Worm (Caenorhabditis elegans) whole organism, midembryonic: ENCODE measurements around the gene H34I24.1.

Source experiments
- flt-1 ChIP-seq: fragments of 200-800 bp; sonication (Bioruptor generic); IDR thresholded peaks from 2 replicates; pipeline ENCODE4 v1.3.6; 2022; ENCODE audit warnings: missing genetic modification characterization, missing compliant biosample characterization
- klf-2 ChIP-seq: fragments of 200-800 bp; sonication (Bioruptor generic); conservative IDR thresholded peaks from 2 replicates; pipeline ENCODE4 v1.3.6; 2022; ENCODE audit warnings: missing genetic modification reagents, missing genetic modification characterization, missing compliant biosample characterization
- med-1 ChIP-seq: sonication (generic microtip); optimal IDR thresholded peaks from 2 replicates; lab custom pipeline; 2017; ENCODE audit warnings: missing genetic modification characterization, mild to moderate bottlenecking, missing compliant biosample characterization, antibody characterized with exemption, missing genetic modification reagents; ENCODE audit not compliant: insufficient read depth
- ref-1 ChIP-seq: fragments of 200-800 bp; sonication (Bioruptor generic); conservative IDR thresholded peaks from 2 replicates; pipeline ENCODE4 v1.3.6; 2022; ENCODE audit warnings: missing genetic modification reagents, missing genetic modification characterization, missing compliant biosample characterization
- ztf-23 ChIP-seq: fragments of 200-800 bp; sonication (Bioruptor generic); IDR thresholded peaks from 2 replicates; pipeline ENCODE4 v1.3.6; 2022; ENCODE audit warnings: missing genetic modification reagents, missing genetic modification characterization, missing compliant biosample characterization
- ztf-29 ChIP-seq: fragments of 200-800 bp; sonication (Bioruptor generic); IDR thresholded peaks from 2 replicates; pipeline ENCODE4 v1.3.6; 2022; ENCODE audit warnings: missing genetic modification reagents, missing genetic modification characterization, missing compliant biosample characterization

ce11 chrIII:2800743-2801142, 46.1 kb upstream of the H34I24.1 start:
- TF ChIP-seq klf-2 (no peak), med-1 (no peak), ztf-29 (GFP tag; lab: Robert Waterston, UW) (no peak), ztf-23 (no peak), ref-1 (no peak), flt-1 (GFP tag; lab: Robert Waterston, UW) (no peak)
